Worm (Caenorhabditis elegans) whole organism, L2 larva: Measurements from ENCODE around the gene cyb-1.

ENCODE experiments used
- blmp-1 ChIP-seq: sonication (generic microtip); optimal IDR thresholded peaks from 2 replicates; lab custom pipeline; 2017; ENCODE audit warnings: missing genetic modification characterization, mild to moderate bottlenecking, missing compliant biosample characterization, antibody characterized with exemption, moderate library complexity; ENCODE audit not compliant: insufficient read depth
- lin-13 ChIP-seq: fragments of 150-350 bp; optimal IDR thresholded peaks from 2 replicates; lab custom pipeline; 2014; ENCODE audit warnings: missing biosample characterization, missing genetic modification reagents, missing genetic modification characterization
- mab-5 ChIP-seq: fragments of 150-350 bp; optimal IDR thresholded peaks from 2 replicates; lab custom pipeline; 2014; ENCODE audit warnings: missing biosample characterization, missing genetic modification characterization

DNA sequence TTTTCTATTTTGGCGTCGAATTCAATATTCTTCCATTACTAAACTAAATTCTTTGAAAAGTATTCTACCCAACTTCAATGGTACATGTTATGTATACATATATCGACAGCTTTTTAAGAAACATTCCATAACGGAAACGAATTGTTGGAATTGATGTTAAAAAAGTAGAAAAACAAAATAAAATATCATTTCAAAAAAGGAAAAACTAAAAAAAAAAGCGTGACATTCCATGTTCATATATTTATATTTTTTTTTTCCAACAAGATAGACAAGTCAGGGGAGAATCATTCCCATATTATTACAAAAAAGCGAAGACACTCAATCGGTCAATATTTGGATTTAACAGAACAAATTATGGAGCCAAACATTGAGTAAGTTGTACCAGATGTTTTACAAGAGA, 29.8 kb upstream of the cyb-1 start, which contains the start of gene R102.10:
- no peak for TF ChIP-seq blmp-1 (tag; lab: Kevin White, UChicago)
- TF ChIP-seq lin-13 (GFP tag; lab: Kevin White, UChicago), result no peak
- TF ChIP-seq mab-5 (tag; lab: Kevin White, UChicago), result no peak
